Fruit fly (Drosophila melanogaster) whole organism, adult: ENCODE results near the gene CG42323.

Experiments used
- CG11617 ChIP-seq: fragments of 200-800 bp; sonication (Bioruptor generic); optimal IDR thresholded peaks from 2 replicates; lab custom pipeline; 2017; ENCODE audit warnings: mild to moderate bottlenecking, missing biosample characterization, missing genetic modification reagents, missing genetic modification characterization
- CG14711 ChIP-seq: fragments of 200-800 bp; sonication (Bioruptor generic); optimal IDR thresholded peaks from 2 replicates; lab custom pipeline; 2018; ENCODE audit warnings: missing biosample characterization, mild to moderate bottlenecking, missing genetic modification characterization, moderate library complexity
- CG33017 ChIP-seq: fragments of 200-800 bp; sonication (Bioruptor generic); optimal IDR thresholded peaks from 2 replicates; lab custom pipeline; 2018; ENCODE audit warnings: missing biosample characterization, mild to moderate bottlenecking, missing genetic modification characterization, moderate library complexity
- CG5204 ChIP-seq: fragments of 200-800 bp; sonication (Bioruptor generic); optimal IDR thresholded peaks from 2 replicates; lab custom pipeline; 2016; ENCODE audit warnings: missing biosample characterization, missing genetic modification characterization
- CG7045 ChIP-seq: fragments of 200-800 bp; sonication (Bioruptor generic); optimal IDR thresholded peaks from 2 replicates; lab custom pipeline; 2017; ENCODE audit warnings: missing biosample characterization, mild to moderate bottlenecking, missing genetic modification characterization
- CG7101 ChIP-seq: fragments of 200-800 bp; sonication (Bioruptor generic); optimal IDR thresholded peaks from 2 replicates; lab custom pipeline; 2018; ENCODE audit warnings: missing biosample characterization, mild to moderate bottlenecking, missing genetic modification characterization, moderate library complexity
- Hr96 ChIP-seq: fragments of 200-800 bp; sonication (Bioruptor generic); optimal IDR thresholded peaks from 2 replicates; lab custom pipeline; 2016; ENCODE audit warnings: missing biosample characterization, missing genetic modification characterization
- cic ChIP-seq: fragments of 200-800 bp; sonication (Bioruptor generic); optimal IDR thresholded peaks from 2 replicates; lab custom pipeline; 2017; ENCODE audit warnings: missing biosample characterization, mild to moderate bottlenecking, missing genetic modification characterization, moderate library complexity
- kay ChIP-seq: fragments of 200-800 bp; sonication (Bioruptor generic); peaks from one replicate; lab custom pipeline; 2016; ENCODE audit warnings: missing biosample characterization, missing genetic modification characterization, borderline replicate concordance
- ovo ChIP-seq: fragments of 200-800 bp; sonication (Bioruptor generic); optimal IDR thresholded peaks from 2 replicates; lab custom pipeline; 2016; ENCODE audit warnings: missing biosample characterization, missing genetic modification characterization
- pad ChIP-seq: fragments of 200-800 bp; sonication (Bioruptor generic); optimal IDR thresholded peaks from 3 replicates; lab custom pipeline; 2017; ENCODE audit warnings: missing biosample characterization, missing genetic modification characterization, mild to moderate bottlenecking, moderate library complexity, missing genetic modification reagents
- tj ChIP-seq: fragments of 200-800 bp; sonication (Bioruptor generic); optimal IDR thresholded peaks from 3 replicates; lab custom pipeline; 2017; ENCODE audit warnings: missing biosample characterization, mild to moderate bottlenecking, missing genetic modification characterization, moderate library complexity
- toe ChIP-seq: fragments of 200-800 bp; sonication (Bioruptor generic); optimal IDR thresholded peaks from 2 replicates; lab custom pipeline; 2016; ENCODE audit warnings: missing biosample characterization, missing genetic modification characterization

DNA sequence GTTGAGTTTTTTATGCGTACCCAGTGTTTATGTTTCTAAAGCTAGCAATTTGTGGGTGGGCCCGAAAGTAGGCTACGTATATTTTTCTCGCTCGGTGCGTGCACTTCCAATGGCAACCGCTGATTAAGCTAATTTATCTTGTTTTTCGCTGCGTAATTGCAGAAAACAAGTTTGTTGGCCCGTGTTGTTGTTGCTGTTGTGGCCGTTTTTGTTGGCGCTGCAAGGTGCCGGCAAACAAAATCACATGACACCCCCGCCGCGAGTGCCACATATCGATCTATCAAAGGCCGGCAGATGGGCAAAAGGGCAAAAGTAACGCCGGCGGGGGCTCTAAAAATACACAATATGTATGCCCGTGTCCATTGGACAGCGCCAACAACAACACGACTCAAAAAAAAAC, 12.8 kb upstream of the CG42323 start:
- no peak for TF ChIP-seq CG11617 (GFP tag; lab: Kevin White, UChicago)
- TF ChIP-seq kay (GFP tag; lab: Kevin White, UChicago) = no peak
- TF ChIP-seq pad (GFP tag; lab: Kevin White, UChicago) = no peak
- peak; percentile 92 for TF ChIP-seq tj (GFP tag; lab: Kevin White, UChicago)
- TF ChIP-seq CG7045 = no peak
- TF ChIP-seq CG33017 (tag; lab: Kevin White, UChicago) = no peak
- TF ChIP-seq cic = no peak
- TF ChIP-seq Hr96 (GFP tag; lab: Kevin White, UChicago) = no peak
- TF ChIP-seq CG14711 (tag; lab: Kevin White, UChicago) = no peak
- no peak for TF ChIP-seq toe (GFP tag; lab: Kevin White, UChicago)
- no peak for TF ChIP-seq CG5204 (GFP tag; lab: Kevin White, UChicago)
- TF ChIP-seq ovo (GFP tag; lab: Kevin White, UChicago) = no peak
- TF ChIP-seq CG7101 = no peak
